Fruit fly (Drosophila melanogaster) whole organism, embryonic: ENCODE data around the gene CG9839.

Experiments used
- Abd-B ChIP-seq: fragments of 200-800 bp; sonication (Bioruptor generic); optimal IDR thresholded peaks from 2 replicates; lab custom pipeline; 2018; ENCODE audit warnings: missing biosample characterization, mild to moderate bottlenecking, missing genetic modification characterization, moderate library complexity
- Adf1 ChIP-seq: fragments of 200-800 bp; sonication (Bioruptor generic); IDR thresholded peaks from 2 replicates; pipeline ENCODE4 v1.3.6; 2022; ENCODE audit warnings: missing biosample characterization, missing genetic modification characterization
- Blimp-1 ChIP-seq: fragments of 200-800 bp; sonication (Bioruptor generic); optimal IDR thresholded peaks from 3 replicates; lab custom pipeline; 2018; ENCODE audit warnings: missing biosample characterization, missing genetic modification characterization, mild to moderate bottlenecking, moderate library complexity, missing genetic modification reagents
- CG10366 ChIP-seq: fragments of 200-800 bp; sonication (Bioruptor generic); IDR thresholded peaks from 2 replicates; pipeline ENCODE4 v1.3.6; 2022; ENCODE audit warnings: missing biosample characterization, missing genetic modification characterization
- CG11504 ChIP-seq: fragments of 200-800 bp; sonication (Bioruptor generic); optimal IDR thresholded peaks from 3 replicates; lab custom pipeline; 2019; ENCODE audit warnings: missing biosample characterization, mild to moderate bottlenecking, missing genetic modification characterization, moderate library complexity
- CG11696 ChIP-seq: fragments of 200-800 bp; sonication (Bioruptor generic); IDR thresholded peaks from 2 replicates; pipeline ENCODE4 v1.3.6; 2022; ENCODE audit warnings: missing biosample characterization, missing genetic modification characterization
- CG15514 ChIP-seq: fragments of 200-800 bp; sonication (Bioruptor generic); optimal IDR thresholded peaks from 3 replicates; lab custom pipeline; 2017; ENCODE audit warnings: missing biosample characterization, missing genetic modification characterization, mild to moderate bottlenecking, moderate library complexity, missing genetic modification reagents
- CG18262 ChIP-seq: fragments of 200-800 bp; optimal IDR thresholded peaks from 3 replicates; lab custom pipeline; 2019; ENCODE audit warnings: missing biosample characterization, mild to moderate bottlenecking, missing genetic modification characterization, moderate library complexity
- CG2116 ChIP-seq: fragments of 200-800 bp; sonication (Bioruptor generic); optimal IDR thresholded peaks from 3 replicates; lab custom pipeline; 2018; ENCODE audit warnings: missing biosample characterization, mild to moderate bottlenecking, missing genetic modification characterization
- CG2202 ChIP-seq: fragments of 200-800 bp; sonication (Bioruptor generic); optimal IDR thresholded peaks from 2 replicates; lab custom pipeline; 2018; ENCODE audit warnings: missing biosample characterization, mild to moderate bottlenecking, missing genetic modification characterization
- CG3163 ChIP-seq: fragments of 200-800 bp; sonication (Bioruptor generic); optimal IDR thresholded peaks from 3 replicates; lab custom pipeline; 2016; ENCODE audit warnings: missing biosample characterization, missing genetic modification characterization
- CG32772 ChIP-seq: fragments of 200-800 bp; sonication (Bioruptor generic); IDR thresholded peaks from 2 replicates; pipeline ENCODE4 v1.3.6; 2022; ENCODE audit warnings: missing biosample characterization, missing genetic modification characterization
- CG33213 ChIP-seq: fragments of 200-800 bp; sonication (Bioruptor generic); optimal IDR thresholded peaks from 3 replicates; lab custom pipeline; 2016; ENCODE audit warnings: missing biosample characterization, missing genetic modification characterization
- CG5953 ChIP-seq: fragments of 200-800 bp; sonication (Bioruptor generic); IDR thresholded peaks from 2 replicates; pipeline ENCODE4 v1.3.6; 2022; ENCODE audit warnings: missing biosample characterization, missing genetic modification characterization
- CG7357 ChIP-seq: fragments of 200-800 bp; sonication (Bioruptor generic); IDR thresholded peaks from 3 replicates; pipeline ENCODE4 v1.3.6; 2022; ENCODE audit warnings: missing biosample characterization, missing genetic modification characterization
- Dad ChIP-seq: fragments of 200-800 bp; sonication (Bioruptor generic); optimal IDR thresholded peaks from 3 replicates; lab custom pipeline; 2016; ENCODE audit warnings: missing biosample characterization, missing genetic modification characterization
- Drgx ChIP-seq: fragments of 200-800 bp; sonication (Bioruptor generic); IDR thresholded peaks from 2 replicates; pipeline ENCODE4 v1.3.6; 2022; ENCODE audit warnings: missing biosample characterization, missing genetic modification characterization
- Fer3 ChIP-seq: fragments of 200-800 bp; sonication (Bioruptor generic); optimal IDR thresholded peaks from 2 replicates; lab custom pipeline; 2018; ENCODE audit warnings: missing biosample characterization, mild to moderate bottlenecking, missing genetic modification characterization, moderate library complexity
- Gsc ChIP-seq: fragments of 200-800 bp; sonication (Bioruptor generic); IDR thresholded peaks from 2 replicates; pipeline ENCODE4 v1.3.6; 2022; ENCODE audit warnings: missing biosample characterization, missing genetic modification characterization
- HLH3B ChIP-seq: fragments of 200-800 bp; sonication (Bioruptor generic); IDR thresholded peaks from 2 replicates; pipeline ENCODE4 v1.3.6; 2022; ENCODE audit warnings: missing biosample characterization, missing genetic modification characterization
- Hmr ChIP-seq: fragments of 200-800 bp; sonication (Bioruptor generic); optimal IDR thresholded peaks from 3 replicates; lab custom pipeline; 2017; ENCODE audit warnings: mild to moderate bottlenecking, missing biosample characterization, missing genetic modification reagents, missing genetic modification characterization
- Jarid2 ChIP-seq: fragments of 200-800 bp; sonication (Bioruptor generic); optimal IDR thresholded peaks from 3 replicates; lab custom pipeline; 2017; ENCODE audit warnings: mild to moderate bottlenecking, missing biosample characterization, missing genetic modification reagents, missing genetic modification characterization
- Med ChIP-seq: fragments of 200-800 bp; sonication (Bioruptor generic); peaks from one replicate; lab custom pipeline; 2016; ENCODE audit warnings: missing biosample characterization, missing genetic modification characterization, mild to moderate bottlenecking, inconsistent platforms, moderate library complexity
- Mrtf ChIP-seq: fragments of 200-800 bp; sonication (Bioruptor generic); IDR thresholded peaks from 3 replicates; pipeline ENCODE4 v1.3.6; 2022; ENCODE audit warnings: missing biosample characterization, missing genetic modification characterization
- NC2β ChIP-seq: fragments of 200-800 bp; sonication (Bioruptor generic); optimal IDR thresholded peaks from 2 replicates; lab custom pipeline; 2016; ENCODE audit warnings: missing biosample characterization, missing genetic modification characterization
- Poxn ChIP-seq: fragments of 200-800 bp; sonication (Bioruptor generic); IDR thresholded peaks from 2 replicates; pipeline ENCODE4 v1.3.6; 2022; ENCODE audit warnings: missing biosample characterization, missing genetic modification characterization
- Scr ChIP-seq: fragments of 200-800 bp; sonication (Bioruptor generic); IDR thresholded peaks from 2 replicates; pipeline ENCODE4 v1.3.6; 2022; ENCODE audit warnings: missing biosample characterization, missing genetic modification characterization; ENCODE audit not compliant: partially characterized antibody
- YL-1 ChIP-seq: fragments of 200-800 bp; sonication (Bioruptor generic); optimal IDR thresholded peaks from 3 replicates; lab custom pipeline; 2017; ENCODE audit warnings: missing biosample characterization, mild to moderate bottlenecking, missing genetic modification characterization
- ase ChIP-seq: fragments of 200-800 bp; sonication (Bioruptor generic); IDR thresholded peaks from 3 replicates; pipeline ENCODE4 v1.3.6; 2022; ENCODE audit warnings: missing biosample characterization, missing genetic modification characterization
- bcd ChIP-seq: fragments of 200-800 bp; sonication (Bioruptor generic); optimal IDR thresholded peaks from 2 replicates; lab custom pipeline; 2017; ENCODE audit warnings: missing biosample characterization, mild to moderate bottlenecking, missing genetic modification characterization
- bsh ChIP-seq, 2 experiments: fragments of 200-800 bp; sonication (Bioruptor generic); optimal IDR thresholded peaks; 2 replicates each; lab custom pipeline; 2017 to 2018; ENCODE audit warnings: mild to moderate bottlenecking in 2 of 2, missing biosample characterization in 2 of 2, missing genetic modification characterization in 2 of 2, moderate library complexity in 1 of 2
- chn ChIP-seq: fragments of 200-800 bp; sonication (Bioruptor generic); optimal IDR thresholded peaks from 2 replicates; lab custom pipeline; 2016; ENCODE audit warnings: missing biosample characterization, missing genetic modification characterization
- dimm ChIP-seq: fragments of 200-800 bp; sonication (Bioruptor generic); IDR thresholded peaks from 2 replicates; pipeline ENCODE4 v1.3.6; 2022; ENCODE audit warnings: missing biosample characterization, missing genetic modification characterization
- emc ChIP-seq: fragments of 200-800 bp; sonication (Bioruptor generic); optimal IDR thresholded peaks from 2 replicates; lab custom pipeline; 2016; ENCODE audit warnings: missing biosample characterization, missing genetic modification characterization
- gcm ChIP-seq: fragments of 200-800 bp; sonication (Bioruptor generic); optimal IDR thresholded peaks from 2 replicates; lab custom pipeline; 2019; ENCODE audit warnings: missing biosample characterization, mild to moderate bottlenecking, missing genetic modification characterization, moderate library complexity
- gcm2 ChIP-seq: fragments of 200-800 bp; sonication (Bioruptor generic); optimal IDR thresholded peaks from 2 replicates; lab custom pipeline; 2016; ENCODE audit warnings: missing biosample characterization, missing genetic modification characterization
- her ChIP-seq: fragments of 200-800 bp; sonication (Bioruptor generic); optimal IDR thresholded peaks from 2 replicates; lab custom pipeline; 2016; ENCODE audit warnings: missing biosample characterization, missing genetic modification characterization
- hth ChIP-seq: fragments of >200 bp; optimal IDR thresholded peaks from 2 replicates; lab custom pipeline; 2017; ENCODE audit warnings: inconsistent platforms
- klu ChIP-seq: fragments of 200-800 bp; sonication (Bioruptor generic); IDR thresholded peaks from 2 replicates; pipeline ENCODE4 v1.3.6; 2022; ENCODE audit warnings: missing biosample characterization, missing genetic modification characterization
- lbe ChIP-seq: fragments of 200-800 bp; sonication (Bioruptor generic); optimal IDR thresholded peaks from 2 replicates; lab custom pipeline; 2016; ENCODE audit warnings: missing biosample characterization, mild to moderate bottlenecking, missing genetic modification characterization
- org-1 ChIP-seq: fragments of 200-800 bp; sonication (Bioruptor generic); optimal IDR thresholded peaks from 2 replicates; lab custom pipeline; 2017; ENCODE audit warnings: missing biosample characterization, missing genetic modification characterization
- p53 ChIP-seq: fragments of 200-800 bp; sonication (Bioruptor generic); optimal IDR thresholded peaks from 2 replicates; lab custom pipeline; 2016; ENCODE audit warnings: missing biosample characterization, missing genetic modification characterization
- pum ChIP-seq: fragments of 200-800 bp; sonication (Bioruptor generic); optimal IDR thresholded peaks from 2 replicates; lab custom pipeline; 2016; ENCODE audit warnings: missing biosample characterization, missing genetic modification characterization
- scrt ChIP-seq: fragments of 200-800 bp; sonication (Bioruptor generic); optimal IDR thresholded peaks from 2 replicates; lab custom pipeline; 2018; ENCODE audit warnings: missing biosample characterization, mild to moderate bottlenecking, missing genetic modification characterization, moderate library complexity
- sens ChIP-seq: fragments of 200-800 bp; sonication (Bioruptor generic); peaks from one replicate; lab custom pipeline; 2016; ENCODE audit warnings: missing biosample characterization, missing genetic modification characterization
- sob ChIP-seq: fragments of 200-800 bp; sonication (Bioruptor generic); IDR thresholded peaks from 2 replicates; pipeline ENCODE4 v1.3.6; 2022; ENCODE audit warnings: missing biosample characterization, missing genetic modification characterization
- tll ChIP-seq, 2 experiments: fragments of 200-800 bp in 1 of 2; fragments of >200 bp in 1 of 2; sonication (Bioruptor generic) in 1 of 2; optimal IDR thresholded peaks; 2 replicates each; lab custom pipeline; 2017 to 2019; ENCODE audit warnings: missing biosample characterization in 2 of 2, missing genetic modification characterization in 2 of 2, mild to moderate bottlenecking in 1 of 2, moderate library complexity in 1 of 2
- tx ChIP-seq: fragments of 200-800 bp; sonication (Bioruptor generic); optimal IDR thresholded peaks from 2 replicates; lab custom pipeline; 2016; ENCODE audit warnings: missing biosample characterization, missing genetic modification characterization
- wdn ChIP-seq: fragments of 200-800 bp; sonication (Bioruptor generic); IDR thresholded peaks from 2 replicates; pipeline ENCODE4 v1.3.6; 2022; ENCODE audit warnings: missing biosample characterization, missing genetic modification characterization
- zen2 ChIP-seq: fragments of 200-800 bp; sonication (Bioruptor generic); IDR thresholded peaks from 3 replicates; pipeline ENCODE4 v1.3.6; 2022; ENCODE audit warnings: missing biosample characterization, missing genetic modification characterization; ENCODE audit not compliant: partially characterized antibody
- zf30C ChIP-seq: fragments of 200-800 bp; sonication (Bioruptor generic); optimal IDR thresholded peaks from 3 replicates; lab custom pipeline; 2018; ENCODE audit warnings: missing biosample characterization, mild to moderate bottlenecking, missing genetic modification characterization

Gene CG9839

DNA sequence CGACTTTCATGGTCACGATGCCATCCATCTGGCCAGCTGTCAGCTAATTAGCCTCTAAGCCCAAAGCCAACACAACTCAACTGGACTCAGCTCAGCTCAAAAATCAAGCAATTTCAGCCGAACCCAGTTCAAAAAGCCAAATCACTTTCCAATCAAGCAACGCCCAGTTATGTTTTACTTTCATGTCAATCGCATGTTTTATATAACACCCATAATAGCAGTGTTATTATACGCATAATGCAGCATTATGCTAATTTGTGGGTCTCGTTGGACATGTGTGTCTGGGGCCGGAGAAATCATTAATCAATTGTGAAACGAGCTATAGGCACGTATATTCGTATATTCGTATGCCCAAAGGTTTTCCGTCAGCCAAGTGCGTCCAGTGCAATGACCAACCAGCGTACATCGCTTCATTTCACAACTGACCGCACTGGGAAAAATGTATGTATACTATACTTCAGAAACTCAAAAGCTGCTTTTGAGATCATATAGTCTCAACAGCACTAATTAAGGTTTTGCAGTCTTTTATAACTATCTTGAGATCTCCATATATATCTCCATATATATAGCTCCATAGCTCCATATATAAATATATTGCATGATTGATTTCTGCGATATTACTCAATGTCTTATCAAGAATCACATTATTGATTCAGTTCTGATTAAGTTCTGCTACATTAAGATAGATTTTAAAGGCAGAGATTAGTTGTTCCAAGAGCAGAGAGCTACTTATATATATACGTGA lies 17.9 kb downstream of the CG9839 start (continued):
- TF ChIP-seq Blimp-1 (peak; percentile 64), Scr (GFP tag; lab: Robert Waterston, UW) (no peak), gcm (no peak), Jarid2 (no peak), CG7357 (no peak), CG11696 (GFP tag; lab: Robert Waterston, UW) (no peak), Dad (no peak), bcd (GFP tag; lab: Kevin White, UChicago) (no peak), zen2 (GFP tag; lab: Robert Waterston, UW) (no peak), Mrtf (GFP tag; lab: Robert Waterston, UW) (no peak), NC2β (no peak), ase (GFP tag; lab: Robert Waterston, UW) (no peak), CG2202 (tag; lab: Kevin White, UChicago) (no peak), CG10366 (GFP tag; lab: Robert Waterston, UW) (no peak), Hmr (GFP tag; lab: Kevin White, UChicago) (no peak), sob (GFP tag; lab: Robert Waterston, UW) (no peak), zf30C (GFP tag; lab: Kevin White, UChicago) (no peak), org-1 (no peak), gcm2 (no peak), CG15514 (GFP tag; lab: Kevin White, UChicago) (no peak), CG33213 (GFP tag; lab: Kevin White, UChicago) (no peak), CG18262 (tag; lab: Kevin White, UChicago) (peak; percentile 25), Adf1 (GFP tag; lab: Robert Waterston, UW) (no peak), CG2116 (GFP tag; lab: Kevin White, UChicago) (no peak), pum (no peak), Drgx (GFP tag; lab: Robert Waterston, UW) (no peak), scrt (GFP tag; lab: Kevin White, UChicago) (no peak), wdn (GFP tag; lab: Robert Waterston, UW) (no peak), lbe (GFP tag; lab: Kevin White, UChicago) (no peak), CG3163 (GFP tag; lab: Kevin White, UChicago) (no peak), tx (GFP tag; lab: Kevin White, UChicago) (no peak), Med (GFP tag; lab: Kevin White, UChicago) (peak; percentile 49), CG32772 (GFP tag; lab: Robert Waterston, UW) (no peak), bsh (GFP tag; optimal IDR thresholded peaks at IDR 0.05; lab: Kevin White, UChicago) (no peak), klu (GFP tag; lab: Robert Waterston, UW) (no peak), tll (GFP tag; optimal IDR thresholded peaks at IDR 0.05; lab: Kevin White, UChicago) (no peak), her (no peak), Fer3 (tag; lab: Kevin White, UChicago) (no peak), Gsc (GFP tag; lab: Robert Waterston, UW) (no peak), emc (GFP tag; lab: Kevin White, UChicago) (no peak), HLH3B (GFP tag; lab: Robert Waterston, UW) (no peak), p53 (GFP tag; lab: Kevin White, UChicago) (no peak), hth (lab: Kevin White, UChicago) (no peak), dimm (GFP tag; lab: Robert Waterston, UW) (no peak), sens (GFP tag; lab: Kevin White, UChicago) (peak; percentile 80), Poxn (no peak), chn (GFP tag; lab: Kevin White, UChicago) (no peak), Abd-B (GFP tag; lab: Kevin White, UChicago) (no peak), CG11504 (tag; lab: Kevin White, UChicago) (peak; percentile 57), YL-1 (no peak), CG5953 (GFP tag; lab: Robert Waterston, UW) (no peak)
